Fruit fly (Drosophila melanogaster) Kc167 (cell line): ENCODE measurements around the gene CG4069.

Source experiments
- h ChIP-seq: fragments of >200 bp; optimal IDR thresholded peaks from 3 replicates; lab custom pipeline; 2018; ENCODE audit warnings: missing external identifiers
- insv ChIP-seq: fragments of >200 bp; optimal IDR thresholded peaks from 3 replicates; lab custom pipeline; 2018; ENCODE audit warnings: missing external identifiers
- psq ChIP-seq: fragments of >200 bp; optimal IDR thresholded peaks from 2 replicates; lab custom pipeline; 2017; ENCODE audit warnings: missing external identifiers

- TF ChIP-seq psq (no peak), insv (lab: Kevin White, UChicago) (no peak), h (lab: Kevin White, UChicago) (no peak)
These were observed 27.2 kb upstream of the CG4069 start for dm6 chr3L:12564284-12564683.
